Worm (Caenorhabditis elegans) whole organism, L3 larva: ENCODE measurements around the gene C27A2.7.

Experiments used
- R02D3.7 ChIP-seq: fragments of 150-350 bp; optimal IDR thresholded peaks from 2 replicates; lab custom pipeline; 2014; ENCODE audit warnings: missing biosample characterization, missing genetic modification characterization
- ZK546.5 ChIP-seq: sonication (generic microtip); optimal IDR thresholded peaks from 2 replicates; lab custom pipeline; 2017; ENCODE audit warnings: missing biosample characterization, missing genetic modification characterization
- aly-2 ChIP-seq: fragments of 150-350 bp; optimal IDR thresholded peaks from 2 replicates; lab custom pipeline; 2014; ENCODE audit warnings: missing biosample characterization, missing genetic modification characterization
- ceh-28 ChIP-seq: fragments of 150-350 bp; optimal IDR thresholded peaks from 2 replicates; lab custom pipeline; 2014; ENCODE audit warnings: missing biosample characterization, missing genetic modification reagents, missing genetic modification characterization
- ceh-82 ChIP-seq: fragments of 150-350 bp; optimal IDR thresholded peaks from 2 replicates; lab custom pipeline; 2014; ENCODE audit warnings: missing biosample characterization, missing genetic modification characterization
- ceh-9 ChIP-seq: sonication (generic microtip); optimal IDR thresholded peaks from 2 replicates; lab custom pipeline; 2018; ENCODE audit warnings: missing biosample characterization, missing genetic modification characterization
- egl-27 ChIP-seq: sonication (generic microtip); optimal IDR thresholded peaks from 4 replicates; lab custom pipeline; 2017; ENCODE audit warnings: missing biosample characterization, missing genetic modification reagents, missing genetic modification characterization
- egl-5 ChIP-seq: fragments of 150-350 bp; optimal IDR thresholded peaks from 2 replicates; lab custom pipeline; 2017; ENCODE audit warnings: missing biosample characterization, missing genetic modification reagents, missing genetic modification characterization, inconsistent platforms
- elt-2 ChIP-seq: sonication (generic microtip); optimal IDR thresholded peaks from 2 replicates; lab custom pipeline; 2016; ENCODE audit warnings: missing genetic modification reagents, mild to moderate bottlenecking, missing genetic modification characterization, missing compliant biosample characterization
- elt-3 ChIP-seq, 3 experiments: fragments of 150-350 bp in 1 of 3; sonication (generic microtip) in 2 of 3; optimal IDR thresholded peaks; 2 replicates in 2 of 3; 4 replicates in 1 of 3; lab custom pipeline; 2014 to 2017; ENCODE audit warnings: missing biosample characterization in 3 of 3, missing genetic modification characterization in 3 of 3
- eor-1 ChIP-seq, 2 experiments: fragments of 150-350 bp; optimal IDR thresholded peaks; 2 replicates each; lab custom pipeline; 2014 to 2018; ENCODE audit warnings: missing biosample characterization in 2 of 2, missing genetic modification characterization in 2 of 2
- fkh-2 ChIP-seq: fragments of 150-350 bp; optimal IDR thresholded peaks from 2 replicates; lab custom pipeline; 2014; ENCODE audit warnings: missing biosample characterization, missing genetic modification reagents, missing genetic modification characterization
- fos-1 ChIP-seq: fragments of 150-350 bp; optimal IDR thresholded peaks from 2 replicates; lab custom pipeline; 2014; ENCODE audit warnings: missing biosample characterization, missing genetic modification characterization
- jun-1 ChIP-seq: fragments of 150-350 bp; optimal IDR thresholded peaks from 2 replicates; lab custom pipeline; 2014; ENCODE audit warnings: missing biosample characterization, missing genetic modification reagents, missing genetic modification characterization
- lin-15B ChIP-seq: fragments of 150-350 bp; optimal IDR thresholded peaks from 2 replicates; lab custom pipeline; 2014; ENCODE audit warnings: missing biosample characterization, missing genetic modification characterization
- lsy-12 ChIP-seq: sonication (generic microtip); optimal IDR thresholded peaks from 2 replicates; lab custom pipeline; 2016; ENCODE audit warnings: mild to moderate bottlenecking, missing genetic modification characterization, missing compliant biosample characterization
- mml-1 ChIP-seq: fragments of 150-350 bp; sonication (generic microtip); optimal IDR thresholded peaks from 3 replicates; lab custom pipeline; 2014; ENCODE audit warnings: missing biosample characterization, missing genetic modification characterization
- nfya-1 ChIP-seq: sonication (generic microtip); optimal IDR thresholded peaks from 2 replicates; lab custom pipeline; 2017; ENCODE audit warnings: missing genetic modification characterization, mild to moderate bottlenecking, missing compliant biosample characterization, antibody characterized with exemption, moderate library complexity; ENCODE audit not compliant: insufficient read depth
- nhr-11 ChIP-seq: fragments of 150-350 bp; optimal IDR thresholded peaks from 2 replicates; lab custom pipeline; 2014; ENCODE audit warnings: missing biosample characterization, missing genetic modification characterization
- nhr-12 ChIP-seq: fragments of 150-350 bp; optimal IDR thresholded peaks from 2 replicates; lab custom pipeline; 2014; ENCODE audit warnings: missing biosample characterization, missing genetic modification characterization
- nhr-23 ChIP-seq: fragments of 150-350 bp; optimal IDR thresholded peaks from 2 replicates; lab custom pipeline; 2014; ENCODE audit warnings: missing biosample characterization, missing genetic modification reagents, missing genetic modification characterization
- nhr-25 ChIP-seq: sonication (generic microtip); optimal IDR thresholded peaks from 2 replicates; lab custom pipeline; 2017; ENCODE audit warnings: missing biosample characterization, missing genetic modification characterization
- nhr-28 ChIP-seq: fragments of 150-350 bp; optimal IDR thresholded peaks from 2 replicates; lab custom pipeline; 2014; ENCODE audit warnings: missing biosample characterization, missing genetic modification characterization
- nhr-43 ChIP-seq: sonication (generic microtip); optimal IDR thresholded peaks from 2 replicates; lab custom pipeline; 2016; ENCODE audit warnings: mild to moderate bottlenecking, missing genetic modification characterization, missing compliant biosample characterization; ENCODE audit not compliant: poor library complexity, severe bottlenecking
- nhr-76 ChIP-seq: fragments of 150-350 bp; sonication (generic microtip); optimal IDR thresholded peaks from 5 replicates; lab custom pipeline; 2014; ENCODE audit warnings: missing biosample characterization, missing genetic modification characterization
- pha-4 ChIP-seq: fragments of 150-350 bp; optimal IDR thresholded peaks from 2 replicates; lab custom pipeline; 2014; ENCODE audit warnings: missing biosample characterization, missing genetic modification reagents, missing genetic modification characterization
- pqm-1 ChIP-seq: fragments of 150-350 bp; optimal IDR thresholded peaks from 2 replicates; lab custom pipeline; 2017; ENCODE audit warnings: missing biosample characterization, missing genetic modification characterization, inconsistent platforms
- skn-1 ChIP-seq: fragments of 150-350 bp; optimal IDR thresholded peaks from 2 replicates; lab custom pipeline; 2014; ENCODE audit warnings: missing biosample characterization, missing genetic modification characterization
- snpc-4 ChIP-seq: fragments of 150-350 bp; optimal IDR thresholded peaks from 2 replicates; lab custom pipeline; 2014; ENCODE audit warnings: missing biosample characterization, missing genetic modification characterization
- tbx-2 ChIP-seq: sonication (generic microtip); optimal IDR thresholded peaks from 2 replicates; lab custom pipeline; 2016; ENCODE audit warnings: mild to moderate bottlenecking, missing genetic modification characterization, missing compliant biosample characterization
- unc-39 ChIP-seq: sonication (generic microtip); optimal IDR thresholded peaks from 4 replicates; lab custom pipeline; 2017; ENCODE audit warnings: missing biosample characterization, missing genetic modification characterization
- unc-62 ChIP-seq: fragments of 150-350 bp; sonication (generic microtip); optimal IDR thresholded peaks from 4 replicates; lab custom pipeline; 2014; ENCODE audit warnings: missing biosample characterization, missing genetic modification reagents, missing genetic modification characterization
- ztf-11 ChIP-seq: fragments of 150-350 bp; optimal IDR thresholded peaks from 2 replicates; lab custom pipeline; 2014; ENCODE audit warnings: missing biosample characterization, missing genetic modification characterization

C27A2.7 gene

ce11 chrII:5031612-5032011 is 39.6 kb downstream of the C27A2.7 start, which contains the start of gene wdr-83:
TSS of gene wdr-83 (minus strand) at chrII:5031712.
- no peak for TF ChIP-seq nhr-11 (tag; lab: Kevin White, UChicago)
- no peak for TF ChIP-seq unc-39
- no peak for TF ChIP-seq nhr-43
- no peak for TF ChIP-seq nhr-28 (tag; lab: Kevin White, UChicago)
- no peak for TF ChIP-seq nfya-1
- TF ChIP-seq eor-1 (tag; optimal IDR thresholded peaks at IDR 0.05; lab: Kevin White, UChicago): no peak
- TF ChIP-seq egl-5 (tag; lab: Kevin White, UChicago): no peak

- TF ChIP-seq fkh-2 (no peak), egl-27 (tag; lab: Kevin White, UChicago) (no peak), ZK546.5 (tag; lab: Kevin White, UChicago) (no peak), aly-2 (tag; lab: Kevin White, UChicago) (no peak), eor-1 (tag; optimal IDR thresholded peaks at IDR 0.05; lab: Kevin White, UChicago) (no peak), skn-1 (tag; lab: Kevin White, UChicago) (no peak), jun-1 (no peak), egl-5 (tag; lab: Kevin White, UChicago) (no peak), elt-3 (tag; optimal IDR thresholded peaks at IDR 0.05; lab: Kevin White, UChicago) (no peak), tbx-2 (tag; lab: Kevin White, UChicago) (no peak), mml-1 (tag; lab: Kevin White, UChicago) (no peak), nhr-28 (tag; lab: Kevin White, UChicago) (no peak), ceh-28 (tag; lab: Kevin White, UChicago) (no peak), elt-2 (tag; lab: Kevin White, UChicago) (no peak), unc-62 (GFP tag; lab: Kevin White, UChicago) (no peak), ceh-9 (tag; lab: Kevin White, UChicago) (no peak), R02D3.7 (no peak), unc-39 (no peak), nhr-43 (no peak), nhr-23 (tag; lab: Kevin White, UChicago) (no peak)
These were observed 43.2 kb downstream of the C27A2.7 start for ce11 chrII:5027952-5028351.

ce11 chrII:5022381-5022855 is 48.7 kb downstream of the C27A2.7 start, which contains the start of the genes nsy-1 and F59A6.13:
TSS of gene nsy-1 (plus strand) at chrII:5022757.
TSS of gene F59A6.13 (plus strand) at chrII:5022805.
- peak; percentile 98 for TF ChIP-seq elt-2 (tag; lab: Kevin White, UChicago)
- TF ChIP-seq tbx-2 (tag; lab: Kevin White, UChicago): no peak
- no peak for TF ChIP-seq lsy-12 (tag; lab: Kevin White, UChicago)
- TF ChIP-seq aly-2 (tag; lab: Kevin White, UChicago): no peak
- peak; percentile 60 for TF ChIP-seq pqm-1 (tag; lab: Kevin White, UChicago)
- TF ChIP-seq ztf-11: no peak
- no peak for TF ChIP-seq nhr-76 (tag; lab: Kevin White, UChicago)
- peak; percentile 11 for TF ChIP-seq pha-4 (tag; lab: Kevin White, UChicago)

ce11 chrII:5021518-5021917 is 49.6 kb downstream of the C27A2.7 start:
- TF ChIP-seq nhr-12 (tag; lab: Kevin White, UChicago) (no peak), egl-27 (tag; lab: Kevin White, UChicago) (no peak), tbx-2 (tag; lab: Kevin White, UChicago) (no peak), nhr-25 (tag; lab: Kevin White, UChicago) (peak; percentile 75), nhr-28 (tag; lab: Kevin White, UChicago) (no peak), fos-1 (tag; lab: Kevin White, UChicago) (no peak), ceh-9 (tag; lab: Kevin White, UChicago) (no peak), skn-1 (tag; lab: Kevin White, UChicago) (no peak), ceh-82 (tag; lab: Kevin White, UChicago) (no peak), lsy-12 (tag; lab: Kevin White, UChicago) (no peak), ztf-11 (no peak), R02D3.7 (no peak), elt-3 (tag; optimal IDR thresholded peaks at IDR 0.05; lab: Kevin White, UChicago) (peak in 1 of 3 experiments; percentile 3), snpc-4 (tag; lab: Kevin White, UChicago) (no peak), lin-15B (tag; lab: Kevin White, UChicago) (no peak), fkh-2 (no peak)
